Fruit fly (Drosophila melanogaster) whole organism, pupa: ENCODE measurements around the gene Atu.

ENCODE experiments used
- CG8301 ChIP-seq: fragments of 200-800 bp; sonication (Bioruptor generic); optimal IDR thresholded peaks from 2 replicates; lab custom pipeline; 2018; ENCODE audit warnings: missing biosample characterization, mild to moderate bottlenecking, missing genetic modification characterization
- D1 ChIP-seq: fragments of 200-800 bp; sonication (Bioruptor generic); optimal IDR thresholded peaks from 2 replicates; lab custom pipeline; 2018; ENCODE audit warnings: missing biosample characterization, mild to moderate bottlenecking, missing genetic modification characterization, moderate library complexity
- EcR ChIP-seq: fragments of 200-800 bp; sonication (Bioruptor generic); optimal IDR thresholded peaks from 3 replicates; lab custom pipeline; 2019; ENCODE audit warnings: missing biosample characterization, missing genetic modification characterization, mild to moderate bottlenecking, moderate library complexity, missing genetic modification reagents
- Ets98B ChIP-seq: fragments of 200-800 bp; sonication (Bioruptor generic); IDR thresholded peaks from 2 replicates; pipeline ENCODE4 v1.3.6; 2022; ENCODE audit warnings: missing biosample characterization, missing genetic modification characterization

dm6 chr3R:5608422-5608821, 4.7 kb upstream of the Atu start:
- TF ChIP-seq D1 (tag; lab: Kevin White, UChicago) (no peak), EcR (GFP tag; lab: Kevin White, UChicago) (no peak), CG8301 (tag; lab: Kevin White, UChicago) (no peak), Ets98B (no peak)
